Worm (Caenorhabditis elegans) whole organism, L1 larva: Measurements from ENCODE around the gene cct-6.

Source experiments
- C16A3.4 ChIP-seq: fragments of 150-350 bp; optimal IDR thresholded peaks from 2 replicates; lab custom pipeline; 2014; ENCODE audit warnings: missing biosample characterization, missing genetic modification characterization
- Y116A8C.19 ChIP-seq: sonication (generic microtip); optimal IDR thresholded peaks from 2 replicates; lab custom pipeline; 2016; ENCODE audit warnings: missing compliant biosample characterization, missing genetic modification characterization, borderline replicate concordance
- aha-1 ChIP-seq: fragments of 150-350 bp; optimal IDR thresholded peaks from 2 replicates; lab custom pipeline; 2014; ENCODE audit warnings: missing biosample characterization, missing genetic modification characterization
- alr-1 ChIP-seq: fragments of 200-800 bp; sonication (Bioruptor generic); optimal IDR thresholded peaks from 2 replicates; lab custom pipeline; 2018; ENCODE audit warnings: borderline replicate concordance, mild to moderate bottlenecking, missing genetic modification characterization, missing compliant biosample characterization
- aly-2 ChIP-seq: fragments of 150-350 bp; optimal IDR thresholded peaks from 2 replicates; lab custom pipeline; 2014; ENCODE audit warnings: missing biosample characterization, missing genetic modification characterization
- ama-1 ChIP-seq: fragments of 150-350 bp; optimal IDR thresholded peaks from 2 replicates; lab custom pipeline; 2014
- blmp-1 ChIP-seq: fragments of 150-350 bp; optimal IDR thresholded peaks from 2 replicates; lab custom pipeline; 2014; ENCODE audit warnings: missing biosample characterization, missing genetic modification characterization
- ceh-82 ChIP-seq, 3 experiments: fragments of 150-350 bp in 1 of 3; sonication (generic microtip) in 2 of 3; optimal IDR thresholded peaks; 2 replicates each; lab custom pipeline; 2014 to 2017; ENCODE audit warnings: missing biosample characterization in 3 of 3, missing genetic modification characterization in 3 of 3
- ceh-88 ChIP-seq: fragments of 200-800 bp; sonication (Bioruptor generic); IDR thresholded peaks from 2 replicates; pipeline ENCODE4 v1.3.6; 2022; ENCODE audit warnings: missing genetic modification characterization, missing compliant biosample characterization
- dpl-1 ChIP-seq, 3 experiments: fragments of 150-350 bp in 2 of 3; sonication (generic microtip) in 1 of 3; optimal IDR thresholded peaks; 2 replicates each; lab custom pipeline; 2014 to 2017; ENCODE audit warnings: missing biosample characterization in 3 of 3, missing genetic modification characterization in 3 of 3, missing genetic modification reagents in 3 of 3
- efl-1 ChIP-seq, 4 experiments: fragments of 150-350 bp; optimal IDR thresholded peaks in 3 of 4; peaks in 1 of 4; 1 replicate in 1 of 4; 2 replicates in 3 of 4; lab custom pipeline; 2014; ENCODE audit warnings: missing biosample characterization in 2 of 4, missing genetic modification characterization in 2 of 4, missing genetic modification reagents in 2 of 4
- efl-3 ChIP-seq: fragments of 200-800 bp; sonication (Bioruptor generic); optimal IDR thresholded peaks from 2 replicates; lab custom pipeline; 2018; ENCODE audit warnings: mild to moderate bottlenecking, missing genetic modification characterization, missing compliant biosample characterization
- egl-27 ChIP-seq, 2 experiments: fragments of 150-350 bp in 1 of 2; sonication (generic microtip); optimal IDR thresholded peaks; 3 replicates each; lab custom pipeline; 2017 to 2018; ENCODE audit warnings: missing biosample characterization in 2 of 2, missing genetic modification characterization in 2 of 2, missing genetic modification reagents in 2 of 2
- elt-3 ChIP-seq, 6 experiments: fragments of 150-350 bp in 1 of 6; sonication (generic microtip); optimal IDR thresholded peaks; 2 replicates each; lab custom pipeline; 2017 to 2018; ENCODE audit warnings: missing biosample characterization in 6 of 6, missing genetic modification characterization in 6 of 6, inconsistent platforms in 1 of 6
- ets-5 ChIP-seq: fragments of 200-800 bp; sonication (Bioruptor generic); IDR thresholded peaks from 2 replicates; pipeline ENCODE4 v1.3.6; 2022; ENCODE audit warnings: missing genetic modification characterization, missing compliant biosample characterization
- fkh-10 ChIP-seq: sonication (generic microtip); optimal IDR thresholded peaks from 2 replicates; lab custom pipeline; 2017; ENCODE audit warnings: missing biosample characterization, missing genetic modification reagents, missing genetic modification characterization
- fkh-4 ChIP-seq: sonication (generic microtip); optimal IDR thresholded peaks from 2 replicates; lab custom pipeline; 2016; ENCODE audit warnings: missing compliant biosample characterization, missing genetic modification characterization, borderline replicate concordance
- fkh-8 ChIP-seq: sonication (generic microtip); optimal IDR thresholded peaks from 2 replicates; lab custom pipeline; 2016; ENCODE audit warnings: mild to moderate bottlenecking, missing genetic modification characterization, missing compliant biosample characterization
- fos-1 ChIP-seq: fragments of 150-350 bp; optimal IDR thresholded peaks from 2 replicates; lab custom pipeline; 2014; ENCODE audit warnings: missing biosample characterization, missing genetic modification characterization
- hlh-17 ChIP-seq: fragments of 200-800 bp; sonication (Bioruptor generic); optimal IDR thresholded peaks from 2 replicates; lab custom pipeline; 2018; ENCODE audit warnings: missing genetic modification characterization, mild to moderate bottlenecking, missing compliant biosample characterization, moderate library complexity, borderline replicate concordance
- hpl-2 ChIP-seq: fragments of 150-350 bp; optimal IDR thresholded peaks from 2 replicates; lab custom pipeline; 2014; ENCODE audit warnings: missing biosample characterization, missing genetic modification reagents, missing genetic modification characterization
- irx-1 ChIP-seq: sonication (generic microtip); optimal IDR thresholded peaks from 2 replicates; lab custom pipeline; 2016; ENCODE audit warnings: missing genetic modification characterization, missing compliant biosample characterization
- isw-1 ChIP-seq: fragments of 200-800 bp; sonication (Bioruptor generic); IDR thresholded peaks from 2 replicates; pipeline ENCODE4 v1.3.6; 2022; ENCODE audit warnings: missing genetic modification characterization, missing compliant biosample characterization
- jun-1 ChIP-seq: fragments of 150-350 bp; optimal IDR thresholded peaks from 2 replicates; lab custom pipeline; 2014; ENCODE audit warnings: missing biosample characterization, missing genetic modification reagents, missing genetic modification characterization
- lin-14 ChIP-seq: fragments of 200-800 bp; sonication (Bioruptor generic); optimal IDR thresholded peaks from 2 replicates; lab custom pipeline; 2018; ENCODE audit warnings: mild to moderate bottlenecking, missing genetic modification characterization, moderate library complexity, missing compliant biosample characterization
- lin-35 ChIP-seq, 2 experiments: fragments of 150-350 bp; optimal IDR thresholded peaks; 2 replicates each; lab custom pipeline; 2014; ENCODE audit warnings: missing biosample characterization in 2 of 2, missing genetic modification characterization in 2 of 2, missing genetic modification reagents in 2 of 2
- lin-39 ChIP-seq: fragments of 150-350 bp; optimal IDR thresholded peaks from 2 replicates; lab custom pipeline; 2014; ENCODE audit warnings: missing biosample characterization, missing genetic modification reagents, missing genetic modification characterization
- lsy-2 ChIP-seq, 2 experiments: fragments of 150-350 bp; optimal IDR thresholded peaks; 2 replicates each; lab custom pipeline; 2014; ENCODE audit warnings: missing biosample characterization in 2 of 2, missing genetic modification characterization in 2 of 2
- mef-2 ChIP-seq: fragments of 150-350 bp; optimal IDR thresholded peaks from 2 replicates; lab custom pipeline; 2014; ENCODE audit warnings: missing biosample characterization, missing genetic modification characterization
- nhr-11 ChIP-seq: fragments of 150-350 bp; optimal IDR thresholded peaks from 2 replicates; lab custom pipeline; 2014; ENCODE audit warnings: missing biosample characterization, missing genetic modification characterization
- nhr-47 ChIP-seq: sonication (generic microtip); optimal IDR thresholded peaks from 2 replicates; lab custom pipeline; 2016; ENCODE audit warnings: mild to moderate bottlenecking, missing genetic modification characterization, moderate library complexity, missing compliant biosample characterization
- nhr-71 ChIP-seq: sonication (generic microtip); optimal IDR thresholded peaks from 2 replicates; lab custom pipeline; 2016; ENCODE audit warnings: mild to moderate bottlenecking, missing genetic modification characterization, moderate library complexity, missing compliant biosample characterization
- nhr-76 ChIP-seq: sonication (generic microtip); optimal IDR thresholded peaks from 2 replicates; lab custom pipeline; 2017; ENCODE audit warnings: missing biosample characterization, missing genetic modification characterization
- nhr-77 ChIP-seq: fragments of 150-350 bp; optimal IDR thresholded peaks from 2 replicates; lab custom pipeline; 2014; ENCODE audit warnings: missing biosample characterization, missing genetic modification characterization
- nhr-85 ChIP-seq: sonication (generic microtip); peaks from one replicate; lab custom pipeline; 2016; ENCODE audit warnings: missing genetic modification characterization, inconsistent platforms, missing compliant biosample characterization
- pag-3 ChIP-seq: sonication (generic microtip); optimal IDR thresholded peaks from 2 replicates; lab custom pipeline; 2017; ENCODE audit warnings: missing genetic modification characterization, mild to moderate bottlenecking, missing compliant biosample characterization, antibody characterized with exemption, borderline replicate concordance; ENCODE audit not compliant: insufficient read depth
- pax-3 ChIP-seq: fragments of 200-800 bp; sonication (Bioruptor generic); optimal IDR thresholded peaks from 2 replicates; lab custom pipeline; 2018; ENCODE audit warnings: mild to moderate bottlenecking, missing genetic modification characterization, moderate library complexity, missing compliant biosample characterization
- rnt-1 ChIP-seq: sonication (generic microtip); optimal IDR thresholded peaks from 2 replicates; lab custom pipeline; 2016; ENCODE audit warnings: mild to moderate bottlenecking, missing genetic modification characterization, moderate library complexity, missing compliant biosample characterization
- skn-1 ChIP-seq: fragments of 150-350 bp; optimal IDR thresholded peaks from 2 replicates; lab custom pipeline; 2014; ENCODE audit warnings: missing biosample characterization, missing genetic modification characterization
- snpc-4 ChIP-seq: fragments of 150-350 bp; optimal IDR thresholded peaks from 2 replicates; lab custom pipeline; 2014; ENCODE audit warnings: missing biosample characterization, missing genetic modification characterization
- snu-23 ChIP-seq: sonication (generic microtip); optimal IDR thresholded peaks from 2 replicates; lab custom pipeline; 2016; ENCODE audit warnings: missing genetic modification characterization, missing compliant biosample characterization
- swsn-7 ChIP-seq: sonication (generic microtip); optimal IDR thresholded peaks from 2 replicates; lab custom pipeline; 2016; ENCODE audit warnings: missing genetic modification characterization, missing compliant biosample characterization
- unc-130 ChIP-seq: fragments of 150-350 bp; optimal IDR thresholded peaks from 2 replicates; lab custom pipeline; 2017; ENCODE audit warnings: missing biosample characterization, missing genetic modification characterization, inconsistent platforms
- unc-86 ChIP-seq: sonication (generic microtip); optimal IDR thresholded peaks from 2 replicates; lab custom pipeline; 2016; ENCODE audit warnings: missing genetic modification characterization, missing compliant biosample characterization

Gene cct-6

DNA sequence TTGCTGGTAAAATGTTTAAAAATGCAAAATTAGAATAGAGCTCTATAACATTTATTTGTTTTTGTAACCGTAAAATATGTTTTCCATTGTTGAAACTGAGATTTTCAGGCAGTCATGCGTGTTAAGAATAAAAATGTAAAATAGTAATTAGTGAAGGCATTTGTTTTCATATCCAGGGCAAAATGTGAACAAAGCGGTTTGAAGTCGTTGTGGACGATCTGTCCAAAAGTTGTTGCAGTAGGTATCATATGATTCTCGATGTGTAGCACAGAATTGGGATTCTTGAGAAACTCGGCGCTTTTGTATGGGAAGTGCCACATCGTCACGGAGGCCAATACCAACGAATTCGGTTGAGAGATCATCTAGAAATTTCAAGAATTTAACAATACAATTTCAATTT, 26.8 kb upstream of the cct-6 start:
- TF ChIP-seq fkh-8 (no peak), ama-1 (lab: Kevin White, UChicago) (peak; percentile 41)

DNA sequence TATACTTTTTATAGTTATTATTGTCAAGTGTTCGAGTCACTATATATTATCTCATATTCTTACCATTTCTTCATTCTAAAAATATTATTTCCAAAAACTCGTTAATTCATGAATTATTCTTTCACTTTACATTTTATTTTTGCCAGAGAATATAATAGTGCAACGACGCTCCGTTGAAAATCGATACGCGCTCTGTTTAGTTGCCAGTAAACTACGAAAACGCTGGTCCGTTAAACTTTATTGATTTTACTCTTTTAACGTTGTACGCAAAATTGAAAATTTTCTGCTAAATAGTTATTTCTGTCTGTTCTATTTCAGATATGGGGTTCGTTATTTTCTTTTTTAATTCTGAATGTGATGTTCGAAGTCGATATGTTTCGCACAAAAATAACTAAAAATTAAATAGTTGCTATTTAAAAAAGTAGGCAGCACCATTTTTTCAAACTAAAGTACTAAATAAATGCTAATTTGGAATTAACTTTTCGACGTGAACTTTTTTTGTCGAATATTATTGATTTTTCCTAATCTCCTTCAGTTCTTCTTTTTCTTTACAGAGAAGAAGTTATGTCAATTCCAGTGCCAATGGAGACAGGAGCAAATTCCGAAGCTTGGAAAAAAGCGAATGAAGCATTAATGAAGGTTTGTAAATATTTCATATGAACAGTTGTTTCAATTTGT, 23.9 kb upstream of the cct-6 start, which contains the start of gene hpo-10:
Gene hpo-10, plus strand, starts transcription at position 199 of the 678 bp plus-strand sequence.
- no peak for TF ChIP-seq ceh-88 (GFP tag; lab: Robert Waterston, UW)
- no peak for TF ChIP-seq hlh-17 (GFP tag; lab: Kevin White, UChicago)
- TF ChIP-seq ama-1 (lab: Kevin White, UChicago) = peak; percentile 23
- no peak for TF ChIP-seq isw-1 (GFP tag; lab: Robert Waterston, UW)
- no peak for TF ChIP-seq elt-3 (tag; optimal IDR thresholded peaks at IDR 0.05; lab: Kevin White, UChicago)
- TF ChIP-seq fkh-4 (tag; lab: Kevin White, UChicago) = no peak
- no peak for TF ChIP-seq nhr-76 (tag; lab: Kevin White, UChicago)
- TF ChIP-seq ceh-82 (tag; optimal IDR thresholded peaks at IDR 0.05; lab: Kevin White, UChicago) = peak in 1 of 3 experiments; percentile 32
- no peak for TF ChIP-seq jun-1 (tag; lab: Kevin White, UChicago)
- no peak for TF ChIP-seq ets-5 (GFP tag; lab: Robert Waterston, UW)
- TF ChIP-seq snpc-4 (tag; lab: Kevin White, UChicago) = no peak
- TF ChIP-seq fkh-8 = no peak
- TF ChIP-seq C16A3.4 = peak; percentile 33
- TF ChIP-seq dpl-1 (GFP tag; optimal IDR thresholded peaks at IDR 0.05; lab: Kevin White, UChicago) = peak in 2 of 3 experiments; percentile 34
- TF ChIP-seq nhr-47 (tag; lab: Kevin White, UChicago) = peak; percentile 35
- TF ChIP-seq lin-14 (GFP tag; lab: Kevin White, UChicago) = peak; percentile 14
- no peak for TF ChIP-seq nhr-77 (tag; lab: Kevin White, UChicago)
- no peak for TF ChIP-seq nhr-85
- TF ChIP-seq efl-1 (optimal IDR thresholded peaks at IDR 0.05; lab: Kevin White, UChicago) = peak; percentile 27 to 28
- TF ChIP-seq efl-1 (GFP tag; optimal IDR thresholded peaks at IDR 0.05 in 1 of 2; lab: Kevin White, UChicago) = peak; percentile 32 to 95
- no peak for TF ChIP-seq unc-86 (tag; lab: Kevin White, UChicago)
- no peak for TF ChIP-seq hpl-2 (GFP tag; lab: Kevin White, UChicago)
- peak; percentile 14 to 44 for TF ChIP-seq lin-35 (GFP tag; optimal IDR thresholded peaks at IDR 0.05; lab: Kevin White, UChicago)
- TF ChIP-seq pag-3 (tag; lab: Kevin White, UChicago) = no peak
- peak; percentile 54 for TF ChIP-seq blmp-1 (tag; lab: Kevin White, UChicago)
- TF ChIP-seq Y116A8C.19 (tag; lab: Kevin White, UChicago) = no peak
- peak; percentile 44 for TF ChIP-seq nhr-71 (tag; lab: Kevin White, UChicago)
- TF ChIP-seq snu-23 = peak; percentile 27
- peak; percentile 49 to 70 for TF ChIP-seq lsy-2 (tag; optimal IDR thresholded peaks at IDR 0.05; lab: Kevin White, UChicago)
- no peak for TF ChIP-seq pax-3 (tag; lab: Kevin White, UChicago)
- TF ChIP-seq lin-39 (tag; lab: Kevin White, UChicago) = no peak
- no peak for TF ChIP-seq skn-1
- no peak for TF ChIP-seq mef-2 (tag; lab: Kevin White, UChicago)
- TF ChIP-seq aha-1 = no peak
- no peak for TF ChIP-seq nhr-11 (tag; lab: Kevin White, UChicago)
- TF ChIP-seq aly-2 (tag; lab: Kevin White, UChicago) = no peak

DNA sequence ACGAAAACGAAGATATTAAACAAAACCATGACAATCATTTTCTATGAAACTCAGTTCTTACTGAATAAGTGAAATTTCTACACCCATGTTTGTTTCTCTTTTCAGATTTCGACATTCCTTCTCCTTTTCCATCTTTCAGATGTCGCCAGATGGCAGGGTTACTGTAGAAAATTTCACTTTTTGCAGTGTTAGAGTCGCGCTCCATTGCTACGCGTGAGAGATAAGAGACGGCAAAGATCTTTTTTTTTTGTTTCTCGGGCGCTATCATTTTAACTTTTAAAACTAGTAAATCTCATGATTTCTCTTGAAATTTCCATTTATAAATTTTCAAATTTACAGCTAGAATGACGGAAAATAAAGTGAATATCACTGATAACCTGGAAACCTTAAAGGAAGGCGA, 22.7 kb upstream of the cct-6 start, which contains the start of the genes mig-21 and F01F1.2:
Gene mig-21, minus strand, starts transcription at position 166 of the 400 bp plus-strand sequence.
Gene F01F1.2, plus strand, starts transcription at position 340 of the 400 bp plus-strand sequence.
- no peak for TF ChIP-seq ets-5 (GFP tag; lab: Robert Waterston, UW)
- no peak for TF ChIP-seq swsn-7 (tag; lab: Kevin White, UChicago)
- TF ChIP-seq irx-1 = no peak
- no peak for TF ChIP-seq alr-1 (tag; lab: Kevin White, UChicago)
- TF ChIP-seq rnt-1 = no peak
- no peak for TF ChIP-seq fkh-10 (GFP tag; lab: Kevin White, UChicago)
- no peak for TF ChIP-seq egl-27 (tag; optimal IDR thresholded peaks at IDR 0.05; lab: Kevin White, UChicago)
- TF ChIP-seq efl-3 (GFP tag; lab: Kevin White, UChicago) = no peak
- TF ChIP-seq dpl-1 (GFP tag; optimal IDR thresholded peaks at IDR 0.05; lab: Kevin White, UChicago) = peak in 1 of 3 experiments; percentile 16
- no peak for TF ChIP-seq fkh-8
- TF ChIP-seq snu-23 = no peak
- TF ChIP-seq efl-1 (optimal IDR thresholded peaks at IDR 0.05; lab: Kevin White, UChicago) = no peak
- peak in 1 of 2 experiments; percentile 82 for TF ChIP-seq efl-1 (GFP tag; optimal IDR thresholded peaks at IDR 0.05 in 1 of 2; lab: Kevin White, UChicago)
- TF ChIP-seq blmp-1 (tag; lab: Kevin White, UChicago) = peak; percentile 96
- no peak for TF ChIP-seq unc-130 (tag; lab: Kevin White, UChicago)
- TF ChIP-seq C16A3.4 = no peak
- TF ChIP-seq lsy-2 (tag; optimal IDR thresholded peaks at IDR 0.05; lab: Kevin White, UChicago) = peak in 1 of 2 experiments; percentile 87
- no peak for TF ChIP-seq nhr-85
- TF ChIP-seq fos-1 (tag; lab: Kevin White, UChicago) = no peak
